Fruit fly (Drosophila melanogaster): Measurements from ENCODE around the gene CBP.

DNA sequence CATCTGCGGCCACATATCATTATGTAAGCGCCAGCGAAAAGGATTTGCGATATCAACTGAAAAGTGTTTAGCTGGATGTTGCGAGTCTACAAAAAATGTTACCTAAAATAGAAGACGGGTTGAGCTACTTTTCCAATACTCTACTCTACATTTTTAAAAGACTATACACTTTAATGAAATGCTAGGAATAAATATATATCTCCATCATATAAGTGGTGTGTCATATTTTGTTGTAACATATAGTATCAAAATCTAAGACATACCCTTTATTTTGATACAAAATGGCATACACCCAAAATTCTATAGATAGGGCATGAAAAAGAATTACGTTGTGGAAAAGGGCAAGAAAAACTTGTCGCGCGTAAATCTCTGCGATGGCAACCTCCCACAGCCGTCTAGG lies 5.8 kb downstream of the CBP start:
- no peak for TF ChIP-seq Myc (optimal IDR thresholded peaks at IDR 0.05)
- no peak for TF ChIP-seq psq (optimal IDR thresholded peaks at IDR 0.05)
